Worm (Caenorhabditis elegans) whole organism, L4 larva: ENCODE data around the gene R13A5.7.

Experiments used
- D1046.2 ChIP-seq: fragments of 200-800 bp; sonication (Bioruptor generic); IDR thresholded peaks from 2 replicates; pipeline ENCODE4 v1.3.6; 2022; ENCODE audit warnings: missing genetic modification characterization, missing compliant biosample characterization
- F10B5.3 ChIP-seq: sonication (generic microtip); optimal IDR thresholded peaks from 2 replicates; lab custom pipeline; 2016; ENCODE audit warnings: mild to moderate bottlenecking, missing genetic modification characterization, missing compliant biosample characterization
- F44E2.7 ChIP-seq: fragments of 200-800 bp; sonication (Bioruptor generic); IDR thresholded peaks from 2 replicates; pipeline ENCODE4 v2.1.2; 2022; ENCODE audit warnings: missing genetic modification characterization, missing compliant biosample characterization
- F49E8.2 ChIP-seq: sonication (generic microtip); optimal IDR thresholded peaks from 2 replicates; lab custom pipeline; 2016; ENCODE audit warnings: missing compliant biosample characterization, mild to moderate bottlenecking, missing genetic modification characterization, borderline replicate concordance
- R02D3.7 ChIP-seq: fragments of 150-350 bp; sonication (generic microtip); optimal IDR thresholded peaks from 3 replicates; lab custom pipeline; 2014; ENCODE audit warnings: missing biosample characterization, missing genetic modification characterization
- T20F7.1 ChIP-seq: fragments of 200-800 bp; sonication (Bioruptor generic); optimal IDR thresholded peaks from 2 replicates; lab custom pipeline; 2018; ENCODE audit warnings: mild to moderate bottlenecking, missing genetic modification characterization, missing compliant biosample characterization
- T26A8.4 ChIP-seq: fragments of 200-800 bp; sonication (Bioruptor generic); IDR thresholded peaks from 2 replicates; pipeline ENCODE4 v1.3.6; 2022; ENCODE audit warnings: missing genetic modification characterization, missing compliant biosample characterization
- Y48G9A.11 ChIP-seq: fragments of 200-800 bp; sonication (Bioruptor generic); IDR thresholded peaks from 2 replicates; pipeline ENCODE4 v1.3.6; 2022; ENCODE audit warnings: missing genetic modification reagents, missing genetic modification characterization, missing compliant biosample characterization
- ZK337.2 ChIP-seq: fragments of 200-800 bp; sonication (Bioruptor generic); IDR thresholded peaks from 2 replicates; pipeline ENCODE4 v1.3.6; 2022; ENCODE audit warnings: missing genetic modification reagents, missing genetic modification characterization, missing compliant biosample characterization
- ZK546.5 ChIP-seq, 2 experiments: sonication (generic microtip); optimal IDR thresholded peaks; 2 replicates each; lab custom pipeline; 2017; ENCODE audit warnings: missing biosample characterization in 2 of 2, missing genetic modification characterization in 2 of 2
- aha-1 ChIP-seq: fragments of 150-350 bp; peaks from one replicate; lab custom pipeline; 2014; ENCODE audit warnings: missing biosample characterization, missing genetic modification characterization
- aly-2 ChIP-seq: sonication (generic microtip); optimal IDR thresholded peaks from 2 replicates; lab custom pipeline; 2018; ENCODE audit warnings: missing biosample characterization, missing genetic modification characterization
- ceh-20 ChIP-seq: fragments of 200-800 bp; sonication (Bioruptor generic); IDR thresholded peaks from 2 replicates; pipeline ENCODE4 v1.3.6; 2022; ENCODE audit warnings: missing genetic modification reagents, missing genetic modification characterization, missing compliant biosample characterization
- ceh-28 ChIP-seq: fragments of 150-350 bp; optimal IDR thresholded peaks from 2 replicates; lab custom pipeline; 2014; ENCODE audit warnings: missing biosample characterization, missing genetic modification reagents, missing genetic modification characterization
- ceh-32 ChIP-seq: sonication (generic microtip); optimal IDR thresholded peaks from 2 replicates; lab custom pipeline; 2016; ENCODE audit warnings: mild to moderate bottlenecking, missing genetic modification characterization, missing compliant biosample characterization; ENCODE audit not compliant: poor library complexity
- ceh-44 ChIP-seq: fragments of 200-800 bp; sonication (Bioruptor generic); IDR thresholded peaks from 2 replicates; pipeline ENCODE4 v1.3.6; 2022; ENCODE audit warnings: missing genetic modification reagents, missing genetic modification characterization, missing compliant biosample characterization
- cey-2 ChIP-seq: sonication (generic microtip); optimal IDR thresholded peaks from 3 replicates; lab custom pipeline; 2017; ENCODE audit warnings: missing genetic modification characterization, mild to moderate bottlenecking, missing compliant biosample characterization, antibody characterized with exemption, borderline replicate concordance; ENCODE audit not compliant: insufficient read depth
- daf-12 ChIP-seq: fragments of 150-350 bp; optimal IDR thresholded peaks from 2 replicates; lab custom pipeline; 2014; ENCODE audit warnings: missing biosample characterization, missing genetic modification reagents, missing genetic modification characterization
- daf-19 ChIP-seq: fragments of 200-800 bp; sonication (Bioruptor generic); conservative IDR thresholded peaks from 2 replicates; pipeline ENCODE4 v1.3.6; 2022; ENCODE audit warnings: missing genetic modification characterization, missing compliant biosample characterization
- daf-8 ChIP-seq: fragments of 200-800 bp; sonication (Bioruptor generic); IDR thresholded peaks from 2 replicates; pipeline ENCODE4 v1.3.6; 2022; ENCODE audit warnings: missing genetic modification characterization, missing compliant biosample characterization
- dmd-8 ChIP-seq: fragments of 200-800 bp; sonication (Bioruptor generic); IDR thresholded peaks from 2 replicates; pipeline ENCODE4 v1.3.6; 2022; ENCODE audit warnings: missing genetic modification characterization, missing compliant biosample characterization
- dmd-9 ChIP-seq: fragments of 200-800 bp; sonication (Bioruptor generic); IDR thresholded peaks from 2 replicates; pipeline ENCODE4 v1.3.6; 2022; ENCODE audit warnings: missing genetic modification reagents, missing genetic modification characterization, missing compliant biosample characterization
- dpl-1 ChIP-seq: fragments of 150-350 bp; optimal IDR thresholded peaks from 2 replicates; lab custom pipeline; 2014; ENCODE audit warnings: missing biosample characterization, missing genetic modification reagents, missing genetic modification characterization
- dve-1 ChIP-seq: sonication (generic microtip); optimal IDR thresholded peaks from 2 replicates; lab custom pipeline; 2017; ENCODE audit warnings: antibody characterized with exemption, mild to moderate bottlenecking, missing genetic modification characterization, missing compliant biosample characterization; ENCODE audit not compliant: insufficient read depth
- egl-43 ChIP-seq: fragments of 200-800 bp; sonication (Bioruptor generic); IDR thresholded peaks from 2 replicates; pipeline ENCODE4 v1.3.6; 2022; ENCODE audit warnings: missing genetic modification reagents, missing genetic modification characterization, missing compliant biosample characterization
- gei-8 ChIP-seq: fragments of 200-800 bp; sonication (Bioruptor generic); optimal IDR thresholded peaks from 2 replicates; lab custom pipeline; 2018; ENCODE audit warnings: mild to moderate bottlenecking, missing genetic modification characterization, missing compliant biosample characterization
- hlh-11 ChIP-seq: fragments of 200-800 bp; sonication (Bioruptor generic); optimal IDR thresholded peaks from 2 replicates; lab custom pipeline; 2018; ENCODE audit warnings: mild to moderate bottlenecking, missing genetic modification characterization, missing compliant biosample characterization
- lsy-2 ChIP-seq, 2 experiments: fragments of 150-350 bp in 1 of 2; sonication (generic microtip) in 1 of 2; optimal IDR thresholded peaks; 2 replicates each; lab custom pipeline; 2014 to 2017; ENCODE audit warnings: missing biosample characterization in 2 of 2, missing genetic modification characterization in 2 of 2
- madf-9 ChIP-seq: fragments of 200-800 bp; sonication (Bioruptor generic); conservative IDR thresholded peaks from 2 replicates; pipeline ENCODE4 v1.3.6; 2022; ENCODE audit warnings: missing genetic modification reagents, missing genetic modification characterization, missing compliant biosample characterization
- mep-1 ChIP-seq: fragments of 150-350 bp; sonication (generic microtip); optimal IDR thresholded peaks from 3 replicates; lab custom pipeline; 2014; ENCODE audit warnings: missing biosample characterization, missing genetic modification characterization
- mes-2 ChIP-seq: sonication (generic microtip); optimal IDR thresholded peaks from 2 replicates; lab custom pipeline; 2016; ENCODE audit warnings: missing genotype, mild to moderate bottlenecking, missing genetic modification characterization, missing compliant biosample characterization; ENCODE audit not compliant: poor library complexity, severe bottlenecking
- mxl-2 ChIP-seq: fragments of 200-800 bp; sonication (Bioruptor generic); conservative IDR thresholded peaks from 2 replicates; pipeline ENCODE4 v1.3.6; 2022; ENCODE audit warnings: missing genetic modification reagents, missing genetic modification characterization, missing compliant biosample characterization
- nhr-111 ChIP-seq: fragments of 200-800 bp; sonication (Bioruptor generic); optimal IDR thresholded peaks from 2 replicates; lab custom pipeline; 2018; ENCODE audit warnings: mild to moderate bottlenecking, missing genetic modification characterization, missing compliant biosample characterization
- nhr-28 ChIP-seq: fragments of 150-350 bp; optimal IDR thresholded peaks from 2 replicates; lab custom pipeline; 2014; ENCODE audit warnings: missing biosample characterization, missing genetic modification characterization
- nhr-6 ChIP-seq: fragments of 150-350 bp; optimal IDR thresholded peaks from 2 replicates; lab custom pipeline; 2014; ENCODE audit warnings: missing biosample characterization, missing genetic modification characterization
- nhr-76 ChIP-seq: fragments of 150-350 bp; optimal IDR thresholded peaks from 2 replicates; lab custom pipeline; 2014; ENCODE audit warnings: missing biosample characterization, missing genetic modification characterization
- php-3 ChIP-seq: fragments of 200-800 bp; sonication (Bioruptor generic); IDR thresholded peaks from 2 replicates; pipeline ENCODE4 v1.3.6; 2022; ENCODE audit warnings: missing genetic modification reagents, missing genetic modification characterization, missing compliant biosample characterization
- rbr-2 ChIP-seq: sonication (generic microtip); optimal IDR thresholded peaks from 2 replicates; lab custom pipeline; 2016; ENCODE audit warnings: missing genotype, missing genetic modification characterization, missing compliant biosample characterization
- sdz-12 ChIP-seq: fragments of 200-800 bp; sonication (Bioruptor generic); optimal IDR thresholded peaks from 2 replicates; lab custom pipeline; 2018; ENCODE audit warnings: mild to moderate bottlenecking, missing genetic modification characterization, missing compliant biosample characterization
- spr-1 ChIP-seq: sonication (generic microtip); optimal IDR thresholded peaks from 2 replicates; lab custom pipeline; 2016; ENCODE audit warnings: mild to moderate bottlenecking, missing genetic modification characterization, missing compliant biosample characterization
- spr-3 ChIP-seq: fragments of 200-800 bp; sonication (Bioruptor generic); optimal IDR thresholded peaks from 2 replicates; lab custom pipeline; 2018; ENCODE audit warnings: mild to moderate bottlenecking, missing genetic modification characterization, missing compliant biosample characterization
- tra-1 ChIP-seq: fragments of 200-800 bp; sonication (Bioruptor generic); IDR thresholded peaks from 2 replicates; pipeline ENCODE4 v1.3.6; 2022; ENCODE audit warnings: missing genetic modification reagents, missing genetic modification characterization, missing compliant biosample characterization
- zag-1 ChIP-seq: fragments of 150-350 bp; optimal IDR thresholded peaks from 2 replicates; lab custom pipeline; 2014; ENCODE audit warnings: missing biosample characterization, missing genetic modification characterization
- zfp-2 ChIP-seq: sonication (generic microtip); optimal IDR thresholded peaks from 2 replicates; lab custom pipeline; 2016; ENCODE audit warnings: mild to moderate bottlenecking, missing genetic modification characterization, missing compliant biosample characterization
- zfp-3 ChIP-seq: fragments of 200-800 bp; sonication (Bioruptor generic); conservative IDR thresholded peaks from 2 replicates; pipeline ENCODE4 v1.3.6; 2022; ENCODE audit warnings: missing genetic modification reagents, missing genetic modification characterization, missing compliant biosample characterization
- zip-11 ChIP-seq: fragments of 200-800 bp; sonication (Bioruptor generic); IDR thresholded peaks from 2 replicates; pipeline ENCODE4 v1.3.6; 2022; ENCODE audit warnings: missing genetic modification characterization, missing compliant biosample characterization
- ztf-11 ChIP-seq: fragments of 150-350 bp; optimal IDR thresholded peaks from 2 replicates; lab custom pipeline; 2014; ENCODE audit warnings: missing biosample characterization, missing genetic modification characterization
- ztf-7 ChIP-seq: fragments of 150-350 bp; optimal IDR thresholded peaks from 2 replicates; lab custom pipeline; 2014; ENCODE audit warnings: missing biosample characterization, missing genetic modification characterization

Gene R13A5.7

ce11 chrIII:7520672-7521071 is 49.3 kb downstream of the R13A5.7 start, which contains the start of the genes cux-7 and C07H6.2 (continued):
- TF ChIP-seq ztf-11 (tag; lab: Kevin White, UChicago), result no peak
- TF ChIP-seq nhr-28, result peak; percentile 73
- no peak for TF ChIP-seq dmd-8 (GFP tag; lab: Robert Waterston, UW)
- no peak for TF ChIP-seq nhr-111 (GFP tag; lab: Kevin White, UChicago)
- TF ChIP-seq spr-3 (GFP tag; lab: Kevin White, UChicago), result peak; percentile 47
- peak; percentile 97 for TF ChIP-seq dmd-9 (GFP tag; lab: Robert Waterston, UW)
- peak; percentile 100 for TF ChIP-seq mes-2 (tag; lab: Kevin White, UChicago)
- TF ChIP-seq zip-11 (GFP tag; lab: Robert Waterston, UW), result no peak
- TF ChIP-seq T26A8.4, result peak; percentile 86
- TF ChIP-seq ceh-32 (tag; lab: Kevin White, UChicago), result peak; percentile 66
- TF ChIP-seq zfp-2 (tag; lab: Kevin White, UChicago), result peak; percentile 53
- TF ChIP-seq tra-1 (GFP tag; lab: Robert Waterston, UW), result peak; percentile 89; the same call in 1 of the 2 replicates
- TF ChIP-seq lsy-2 (tag; optimal IDR thresholded peaks at IDR 0.05; lab: Kevin White, UChicago), result peak; percentile 60 to 96
- TF ChIP-seq mxl-2 (GFP tag; lab: Robert Waterston, UW), result peak; percentile 82
- TF ChIP-seq T20F7.1 (GFP tag; lab: Kevin White, UChicago), result peak; percentile 87
- no peak for TF ChIP-seq mep-1 (tag; lab: Kevin White, UChicago)
- TF ChIP-seq nhr-76 (tag; lab: Kevin White, UChicago), result no peak
- no peak for TF ChIP-seq ceh-28 (tag; lab: Kevin White, UChicago)
- TF ChIP-seq madf-9, result peak; percentile 96
- TF ChIP-seq daf-19 (GFP tag; lab: Robert Waterston, UW), result no peak
- TF ChIP-seq zag-1 (tag; lab: Kevin White, UChicago), result no peak
- TF ChIP-seq Y48G9A.11 (GFP tag; lab: Robert Waterston, UW), result peak; percentile 94
- TF ChIP-seq ztf-7 (tag; lab: Kevin White, UChicago), result no peak
- TF ChIP-seq ZK546.5 (tag; optimal IDR thresholded peaks at IDR 0.05; lab: Kevin White, UChicago), result peak in 1 of 2 experiments; percentile 24
- peak; percentile 100 for TF ChIP-seq ZK337.2 (GFP tag; lab: Robert Waterston, UW)
- TF ChIP-seq F10B5.3 (tag; lab: Kevin White, UChicago), result peak; percentile 82
- peak; percentile 92 for TF ChIP-seq dve-1 (tag; lab: Kevin White, UChicago)
- peak; percentile 69 for TF ChIP-seq spr-1 (tag; lab: Kevin White, UChicago)
- TF ChIP-seq D1046.2 (GFP tag; lab: Robert Waterston, UW), result peak; percentile 88; the same call in 1 of the 2 replicates
- TF ChIP-seq sdz-12, result peak; percentile 98
- TF ChIP-seq php-3 (GFP tag; lab: Robert Waterston, UW), result peak; percentile 57
- TF ChIP-seq aly-2 (tag; lab: Kevin White, UChicago), result no peak
- no peak for TF ChIP-seq F44E2.7 (GFP tag; lab: Robert Waterston, UW)
- TF ChIP-seq gei-8 (GFP tag; lab: Kevin White, UChicago), result peak; percentile 39
- peak; percentile 82 for TF ChIP-seq nhr-6 (tag; lab: Kevin White, UChicago)
- TF ChIP-seq zfp-3 (GFP tag; lab: Robert Waterston, UW), result peak; percentile 88
- peak; percentile 90 for TF ChIP-seq F49E8.2
- TF ChIP-seq daf-8 (GFP tag; lab: Robert Waterston, UW), result no peak
- TF ChIP-seq, all 104 proteins: peak for 60

- no peak for TF ChIP-seq T26A8.4
- TF ChIP-seq rbr-2 (tag; lab: Kevin White, UChicago), result no peak
- TF ChIP-seq F44E2.7 (GFP tag; lab: Robert Waterston, UW), result no peak
- no peak for TF ChIP-seq zfp-3 (GFP tag; lab: Robert Waterston, UW)
- TF ChIP-seq zfp-2 (tag; lab: Kevin White, UChicago), result no peak
- TF ChIP-seq egl-43 (GFP tag; lab: Robert Waterston, UW), result no peak
- TF ChIP-seq R02D3.7, result no peak
- no peak for TF ChIP-seq hlh-11 (tag; lab: Kevin White, UChicago)
- no peak for TF ChIP-seq dmd-8 (GFP tag; lab: Robert Waterston, UW)
- no peak for TF ChIP-seq daf-12
- no peak for TF ChIP-seq aha-1 (tag; lab: Kevin White, UChicago)
- no peak for TF ChIP-seq mep-1 (tag; lab: Kevin White, UChicago)
- TF ChIP-seq aly-2 (tag; lab: Kevin White, UChicago), result no peak
- no peak for TF ChIP-seq ceh-20 (GFP tag; lab: Robert Waterston, UW)
- TF ChIP-seq ztf-11 (tag; lab: Kevin White, UChicago), result no peak
- TF ChIP-seq mxl-2 (GFP tag; lab: Robert Waterston, UW), result no peak
- no peak for TF ChIP-seq dpl-1
- TF ChIP-seq cey-2 (tag; lab: Kevin White, UChicago), result no peak
- no peak for TF ChIP-seq ceh-44
- TF ChIP-seq, all 104 proteins: peak for 0
Observed at ce11 chrIII:7518424-7518823, 51.5 kb downstream of the R13A5.7 start, which contains the start of gene clk-2. TSS of gene clk-2 (minus strand) at chrIII:7518524.
